Worm (Caenorhabditis elegans) whole organism, L1 larva: ENCODE data around the gene F38B6.3.

Experiments used
- C04F5.9 ChIP-seq: sonication (generic microtip); optimal IDR thresholded peaks from 2 replicates; lab custom pipeline; 2016; ENCODE audit warnings: missing genetic modification characterization, missing compliant biosample characterization
- aha-1 ChIP-seq: fragments of 150-350 bp; optimal IDR thresholded peaks from 2 replicates; lab custom pipeline; 2014; ENCODE audit warnings: missing biosample characterization, missing genetic modification characterization
- alr-1 ChIP-seq: fragments of 200-800 bp; sonication (Bioruptor generic); optimal IDR thresholded peaks from 2 replicates; lab custom pipeline; 2018; ENCODE audit warnings: borderline replicate concordance, mild to moderate bottlenecking, missing genetic modification characterization, missing compliant biosample characterization
- blmp-1 ChIP-seq: fragments of 150-350 bp; optimal IDR thresholded peaks from 2 replicates; lab custom pipeline; 2014; ENCODE audit warnings: missing biosample characterization, missing genetic modification characterization
- ceh-63 ChIP-seq: fragments of 200-800 bp; sonication (Bioruptor generic); optimal IDR thresholded peaks from 2 replicates; lab custom pipeline; 2018; ENCODE audit warnings: mild to moderate bottlenecking, missing genetic modification characterization, missing compliant biosample characterization
- ceh-88 ChIP-seq: fragments of 200-800 bp; sonication (Bioruptor generic); IDR thresholded peaks from 2 replicates; pipeline ENCODE4 v1.3.6; 2022; ENCODE audit warnings: missing genetic modification characterization, missing compliant biosample characterization
- dpl-1 ChIP-seq, 3 experiments: fragments of 150-350 bp in 2 of 3; sonication (generic microtip) in 1 of 3; optimal IDR thresholded peaks; 2 replicates each; lab custom pipeline; 2014 to 2017; ENCODE audit warnings: missing biosample characterization in 3 of 3, missing genetic modification characterization in 3 of 3, missing genetic modification reagents in 3 of 3
- elt-2 ChIP-seq: sonication (generic microtip); optimal IDR thresholded peaks from 2 replicates; lab custom pipeline; 2016; ENCODE audit warnings: missing genetic modification characterization, mild to moderate bottlenecking, inconsistent platforms, missing compliant biosample characterization, missing genetic modification reagents
- elt-3 ChIP-seq, 6 experiments: fragments of 150-350 bp in 1 of 6; sonication (generic microtip); optimal IDR thresholded peaks; 2 replicates each; lab custom pipeline; 2017 to 2018; ENCODE audit warnings: missing biosample characterization in 6 of 6, missing genetic modification characterization in 6 of 6, inconsistent platforms in 1 of 6
- ets-5 ChIP-seq: fragments of 200-800 bp; sonication (Bioruptor generic); IDR thresholded peaks from 2 replicates; pipeline ENCODE4 v1.3.6; 2022; ENCODE audit warnings: missing genetic modification characterization, missing compliant biosample characterization
- fkh-10 ChIP-seq: sonication (generic microtip); optimal IDR thresholded peaks from 2 replicates; lab custom pipeline; 2017; ENCODE audit warnings: missing biosample characterization, missing genetic modification reagents, missing genetic modification characterization
- fkh-4 ChIP-seq: sonication (generic microtip); optimal IDR thresholded peaks from 2 replicates; lab custom pipeline; 2016; ENCODE audit warnings: missing compliant biosample characterization, missing genetic modification characterization, borderline replicate concordance
- grh-1 ChIP-seq: fragments of 200-800 bp; sonication (Bioruptor generic); IDR thresholded peaks from 2 replicates; pipeline ENCODE4 v1.3.6; 2022; ENCODE audit warnings: missing genetic modification reagents, missing genetic modification characterization, missing compliant biosample characterization
- hpl-2 ChIP-seq: fragments of 150-350 bp; optimal IDR thresholded peaks from 2 replicates; lab custom pipeline; 2014; ENCODE audit warnings: missing biosample characterization, missing genetic modification reagents, missing genetic modification characterization
- irx-1 ChIP-seq: sonication (generic microtip); optimal IDR thresholded peaks from 2 replicates; lab custom pipeline; 2016; ENCODE audit warnings: missing genetic modification characterization, missing compliant biosample characterization
- isw-1 ChIP-seq: fragments of 200-800 bp; sonication (Bioruptor generic); IDR thresholded peaks from 2 replicates; pipeline ENCODE4 v1.3.6; 2022; ENCODE audit warnings: missing genetic modification characterization, missing compliant biosample characterization
- jun-1 ChIP-seq: fragments of 150-350 bp; optimal IDR thresholded peaks from 2 replicates; lab custom pipeline; 2014; ENCODE audit warnings: missing biosample characterization, missing genetic modification reagents, missing genetic modification characterization
- lin-14 ChIP-seq: fragments of 200-800 bp; sonication (Bioruptor generic); optimal IDR thresholded peaks from 2 replicates; lab custom pipeline; 2018; ENCODE audit warnings: mild to moderate bottlenecking, missing genetic modification characterization, moderate library complexity, missing compliant biosample characterization
- lin-35 ChIP-seq, 2 experiments: fragments of 150-350 bp; optimal IDR thresholded peaks; 2 replicates each; lab custom pipeline; 2014; ENCODE audit warnings: missing biosample characterization in 2 of 2, missing genetic modification characterization in 2 of 2, missing genetic modification reagents in 2 of 2
- mab-9 ChIP-seq: fragments of 200-800 bp; sonication (Bioruptor generic); IDR thresholded peaks from 2 replicates; pipeline ENCODE4 v1.3.6; 2022; ENCODE audit warnings: missing genetic modification reagents, missing genetic modification characterization, missing compliant biosample characterization
- mdl-1 ChIP-seq, 2 experiments: fragments of 150-350 bp; optimal IDR thresholded peaks; 2 replicates each; lab custom pipeline; 2014 to 2017; ENCODE audit warnings: missing biosample characterization in 2 of 2, missing genetic modification characterization in 2 of 2, inconsistent platforms in 1 of 2
- mep-1 ChIP-seq: fragments of 150-350 bp; optimal IDR thresholded peaks from 2 replicates; lab custom pipeline; 2014; ENCODE audit warnings: missing biosample characterization, missing genetic modification characterization
- nhr-20 ChIP-seq: sonication (generic microtip); optimal IDR thresholded peaks from 2 replicates; lab custom pipeline; 2016; ENCODE audit warnings: mild to moderate bottlenecking, missing genetic modification characterization, missing compliant biosample characterization
- nhr-28 ChIP-seq: fragments of 150-350 bp; optimal IDR thresholded peaks from 2 replicates; lab custom pipeline; 2014; ENCODE audit warnings: missing biosample characterization, missing genetic modification characterization
- nhr-76 ChIP-seq: sonication (generic microtip); optimal IDR thresholded peaks from 2 replicates; lab custom pipeline; 2017; ENCODE audit warnings: missing biosample characterization, missing genetic modification characterization
- nhr-77 ChIP-seq: fragments of 150-350 bp; optimal IDR thresholded peaks from 2 replicates; lab custom pipeline; 2014; ENCODE audit warnings: missing biosample characterization, missing genetic modification characterization
- nhr-84 ChIP-seq: sonication (generic microtip); optimal IDR thresholded peaks from 2 replicates; lab custom pipeline; 2017; ENCODE audit warnings: missing biosample characterization, missing genetic modification characterization
- nhr-85 ChIP-seq: sonication (generic microtip); peaks from one replicate; lab custom pipeline; 2016; ENCODE audit warnings: missing genetic modification characterization, inconsistent platforms, missing compliant biosample characterization
- nhr-90 ChIP-seq: sonication (generic microtip); optimal IDR thresholded peaks from 2 replicates; lab custom pipeline; 2016; ENCODE audit warnings: mild to moderate bottlenecking, missing genetic modification characterization, missing compliant biosample characterization; ENCODE audit not compliant: poor library complexity
- pqm-1 ChIP-seq: sonication (generic microtip); optimal IDR thresholded peaks from 3 replicates; lab custom pipeline; 2017; ENCODE audit warnings: missing biosample characterization, missing genetic modification characterization
- snpc-4 ChIP-seq: fragments of 150-350 bp; optimal IDR thresholded peaks from 2 replicates; lab custom pipeline; 2014; ENCODE audit warnings: missing biosample characterization, missing genetic modification characterization
- sup-37 ChIP-seq: fragments of 200-800 bp; sonication (Bioruptor generic); optimal IDR thresholded peaks from 2 replicates; lab custom pipeline; 2018; ENCODE audit warnings: mild to moderate bottlenecking, missing genetic modification characterization, missing compliant biosample characterization
- swsn-7 ChIP-seq: sonication (generic microtip); optimal IDR thresholded peaks from 2 replicates; lab custom pipeline; 2016; ENCODE audit warnings: missing genetic modification characterization, missing compliant biosample characterization
- tlp-1 ChIP-seq: fragments of 150-350 bp; optimal IDR thresholded peaks from 2 replicates; lab custom pipeline; 2014; ENCODE audit warnings: missing biosample characterization, missing genetic modification characterization
- unc-62 ChIP-seq: fragments of 150-350 bp; optimal IDR thresholded peaks from 2 replicates; lab custom pipeline; 2014; ENCODE audit warnings: missing biosample characterization, missing genetic modification reagents, missing genetic modification characterization
- unc-98 ChIP-seq: fragments of 200-800 bp; sonication (Bioruptor generic); IDR thresholded peaks from 2 replicates; pipeline ENCODE4 v1.3.6; 2022; ENCODE audit warnings: missing genetic modification characterization, missing compliant biosample characterization
- vab-15 ChIP-seq: sonication (generic microtip); optimal IDR thresholded peaks from 2 replicates; lab custom pipeline; 2017; ENCODE audit warnings: missing genotype, mild to moderate bottlenecking, missing genetic modification characterization, missing compliant biosample characterization
- xbp-1 ChIP-seq: sonication (generic microtip); optimal IDR thresholded peaks from 2 replicates; lab custom pipeline; 2016; ENCODE audit warnings: missing genetic modification characterization, missing compliant biosample characterization
- zip-4 ChIP-seq: fragments of 200-800 bp; sonication (Bioruptor generic); optimal IDR thresholded peaks from 2 replicates; lab custom pipeline; 2018; ENCODE audit warnings: mild to moderate bottlenecking, missing genetic modification characterization, moderate library complexity, missing compliant biosample characterization
- ztf-4 ChIP-seq: fragments of 150-350 bp; optimal IDR thresholded peaks from 2 replicates; lab custom pipeline; 2014; ENCODE audit warnings: missing biosample characterization, missing genetic modification characterization

F38B6.3 gene

ce11 chrX:6653173-6653572 is 40.3 kb upstream of the F38B6.3 start (continued):
- no peak for TF ChIP-seq nhr-76 (tag; lab: Kevin White, UChicago)
- TF ChIP-seq C04F5.9 (tag; lab: Kevin White, UChicago) = no peak
- no peak for TF ChIP-seq nhr-84 (tag; lab: Kevin White, UChicago)
- TF ChIP-seq isw-1 (GFP tag; lab: Robert Waterston, UW) = no peak
- no peak for TF ChIP-seq ceh-88 (GFP tag; lab: Robert Waterston, UW)
- no peak for TF ChIP-seq ceh-63 (GFP tag; lab: Kevin White, UChicago)
- no peak for TF ChIP-seq vab-15 (tag; lab: Kevin White, UChicago)
- TF ChIP-seq pqm-1 (tag; lab: Kevin White, UChicago) = no peak
- no peak for TF ChIP-seq hpl-2 (GFP tag; lab: Kevin White, UChicago)
- TF ChIP-seq unc-62 (GFP tag; lab: Kevin White, UChicago) = no peak
- TF ChIP-seq nhr-28 (tag; lab: Kevin White, UChicago) = no peak
- TF ChIP-seq fkh-4 (tag; lab: Kevin White, UChicago) = no peak
- TF ChIP-seq aha-1 (tag; lab: Kevin White, UChicago) = no peak
- no peak for TF ChIP-seq nhr-77 (tag; lab: Kevin White, UChicago)
- no peak for TF ChIP-seq mdl-1 (tag; optimal IDR thresholded peaks at IDR 0.05; lab: Kevin White, UChicago)
- no peak for TF ChIP-seq nhr-90
- peak; percentile 23 for TF ChIP-seq elt-2 (tag; lab: Kevin White, UChicago)
- no peak for TF ChIP-seq unc-98
- TF ChIP-seq lin-14 (GFP tag; lab: Kevin White, UChicago) = peak; percentile 49
- no peak for TF ChIP-seq irx-1 (tag; lab: Kevin White, UChicago)
- no peak for TF ChIP-seq jun-1 (tag; lab: Kevin White, UChicago)
- no peak for TF ChIP-seq tlp-1
- TF ChIP-seq fkh-10 (GFP tag; lab: Kevin White, UChicago) = no peak
- no peak for TF ChIP-seq zip-4 (GFP tag; lab: Kevin White, UChicago)
- TF ChIP-seq mep-1 = peak; percentile 19
- no peak for TF ChIP-seq swsn-7 (tag; lab: Kevin White, UChicago)
- TF ChIP-seq sup-37 (GFP tag; lab: Kevin White, UChicago) = no peak
- no peak for TF ChIP-seq ztf-4 (tag; lab: Kevin White, UChicago)
- TF ChIP-seq dpl-1 (GFP tag; optimal IDR thresholded peaks at IDR 0.05; lab: Kevin White, UChicago) = no peak
- no peak for TF ChIP-seq xbp-1 (tag; lab: Kevin White, UChicago)
- TF ChIP-seq ets-5 (GFP tag; lab: Robert Waterston, UW) = no peak
- TF ChIP-seq lin-35 (GFP tag; optimal IDR thresholded peaks at IDR 0.05; lab: Kevin White, UChicago) = peak in 1 of 2 experiments; percentile 44
- TF ChIP-seq alr-1 = no peak

DNA sequence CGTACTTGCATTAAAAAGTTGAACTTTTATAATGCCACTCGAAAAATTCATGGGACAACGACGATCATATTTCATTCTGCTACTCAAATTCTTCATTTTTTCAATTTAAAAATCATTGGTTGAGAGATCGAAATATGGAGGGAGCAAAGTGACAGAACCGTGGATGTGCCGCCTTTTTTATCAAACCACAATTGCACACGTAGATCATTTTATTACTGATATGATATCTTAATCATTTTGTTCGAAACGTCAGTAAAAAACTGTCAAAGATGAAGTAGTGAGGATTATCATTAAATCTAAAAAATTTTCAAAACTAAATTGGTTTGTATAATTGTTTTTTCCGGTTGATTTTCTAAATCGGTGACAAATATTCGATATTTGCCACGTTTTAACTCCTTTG is 39.3 kb upstream of the F38B6.3 start:
- no peak for TF ChIP-seq mab-9 (GFP tag; lab: Robert Waterston, UW)
- peak; percentile 40 for TF ChIP-seq elt-2 (tag; lab: Kevin White, UChicago)

DNA sequence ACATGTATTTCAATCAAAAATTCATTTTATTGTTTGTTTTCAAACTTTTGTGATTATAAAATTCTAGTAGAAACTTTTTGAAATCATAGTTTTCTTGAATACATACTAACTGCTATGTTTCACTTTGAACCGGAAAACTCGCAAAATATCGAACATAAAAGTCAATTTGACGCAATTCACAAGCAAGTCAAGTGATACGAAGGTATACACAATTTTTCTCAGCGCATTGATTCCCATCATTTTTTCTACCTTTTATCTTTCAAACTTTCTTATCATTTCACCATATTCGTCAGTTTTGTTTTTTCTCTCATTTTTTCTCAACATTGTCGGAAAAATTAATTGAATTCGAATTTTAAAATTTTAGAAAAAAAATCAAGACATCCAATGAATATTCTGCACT is 38.3 kb upstream of the F38B6.3 start, which contains the start of gene nhr-173:
Gene nhr-173 (plus strand): TSS at position 366 of the 400 bp plus-strand sequence.
- no peak for TF ChIP-seq fkh-10 (GFP tag; lab: Kevin White, UChicago)
- no peak for TF ChIP-seq nhr-85
- peak in 1 of 6 experiments; percentile 4 for TF ChIP-seq elt-3 (tag; optimal IDR thresholded peaks at IDR 0.05; lab: Kevin White, UChicago)
- peak; percentile 23 for TF ChIP-seq elt-2 (tag; lab: Kevin White, UChicago)
- TF ChIP-seq nhr-20 (tag; lab: Kevin White, UChicago) = peak; percentile 12
- TF ChIP-seq blmp-1 (tag; lab: Kevin White, UChicago) = peak; percentile 1
- no peak for TF ChIP-seq snpc-4
- TF ChIP-seq grh-1 (GFP tag; lab: Robert Waterston, UW) = no peak
- TF ChIP-seq ztf-4 (tag; lab: Kevin White, UChicago) = no peak
- TF ChIP-seq, all 84 proteins: peak for 4
